Worm (Caenorhabditis elegans) whole organism, L1 larva: Measurements from ENCODE around the gene Y55D9A.2.
A peak's percentile ranks its signal among the peaks of the same experiment; 100 is the strongest.

Experiments
- C04F5.9 ChIP-seq: sonication (generic microtip); optimal IDR thresholded peaks from 2 replicates; lab custom pipeline; 2016; ENCODE audit warnings: missing genetic modification characterization, missing compliant biosample characterization
- C16A3.4 ChIP-seq: fragments of 150-350 bp; optimal IDR thresholded peaks from 2 replicates; lab custom pipeline; 2014; ENCODE audit warnings: missing biosample characterization, missing genetic modification characterization
- C34B4.2 ChIP-seq: sonication (generic microtip); optimal IDR thresholded peaks from 2 replicates; lab custom pipeline; 2017; ENCODE audit warnings: mild to moderate bottlenecking, missing genetic modification characterization, missing compliant biosample characterization
- Y116A8C.19 ChIP-seq: sonication (generic microtip); optimal IDR thresholded peaks from 2 replicates; lab custom pipeline; 2016; ENCODE audit warnings: missing compliant biosample characterization, missing genetic modification characterization, borderline replicate concordance
- aha-1 ChIP-seq: fragments of 150-350 bp; optimal IDR thresholded peaks from 2 replicates; lab custom pipeline; 2014; ENCODE audit warnings: missing biosample characterization, missing genetic modification characterization
- alr-1 ChIP-seq: fragments of 200-800 bp; sonication (Bioruptor generic); optimal IDR thresholded peaks from 2 replicates; lab custom pipeline; 2018; ENCODE audit warnings: borderline replicate concordance, mild to moderate bottlenecking, missing genetic modification characterization, missing compliant biosample characterization
- aly-2 ChIP-seq: fragments of 150-350 bp; optimal IDR thresholded peaks from 2 replicates; lab custom pipeline; 2014; ENCODE audit warnings: missing biosample characterization, missing genetic modification characterization
- ama-1 ChIP-seq: fragments of 150-350 bp; optimal IDR thresholded peaks from 2 replicates; lab custom pipeline; 2014
- blmp-1 ChIP-seq: fragments of 150-350 bp; optimal IDR thresholded peaks from 2 replicates; lab custom pipeline; 2014; ENCODE audit warnings: missing biosample characterization, missing genetic modification characterization
- ceh-63 ChIP-seq: fragments of 200-800 bp; sonication (Bioruptor generic); optimal IDR thresholded peaks from 2 replicates; lab custom pipeline; 2018; ENCODE audit warnings: mild to moderate bottlenecking, missing genetic modification characterization, missing compliant biosample characterization
- ceh-8 ChIP-seq: fragments of 200-800 bp; sonication (Bioruptor generic); optimal IDR thresholded peaks from 2 replicates; lab custom pipeline; 2018; ENCODE audit warnings: mild to moderate bottlenecking, missing genetic modification characterization, moderate library complexity, missing compliant biosample characterization
- ceh-82 ChIP-seq, 3 experiments: fragments of 150-350 bp in 1 of 3; sonication (generic microtip) in 2 of 3; optimal IDR thresholded peaks; 2 replicates each; lab custom pipeline; 2014 to 2017; ENCODE audit warnings: missing biosample characterization in 3 of 3, missing genetic modification characterization in 3 of 3
- ceh-88 ChIP-seq: fragments of 200-800 bp; sonication (Bioruptor generic); IDR thresholded peaks from 2 replicates; pipeline ENCODE4 v1.3.6; 2022; ENCODE audit warnings: missing genetic modification characterization, missing compliant biosample characterization
- dpl-1 ChIP-seq, 3 experiments: fragments of 150-350 bp in 2 of 3; sonication (generic microtip) in 1 of 3; optimal IDR thresholded peaks; 2 replicates each; lab custom pipeline; 2014 to 2017; ENCODE audit warnings: missing biosample characterization in 3 of 3, missing genetic modification characterization in 3 of 3, missing genetic modification reagents in 3 of 3
- dsc-1 ChIP-seq: sonication (generic microtip); optimal IDR thresholded peaks from 2 replicates; lab custom pipeline; 2016; ENCODE audit warnings: mild to moderate bottlenecking, missing genetic modification characterization, missing compliant biosample characterization
- efl-1 ChIP-seq, 4 experiments: fragments of 150-350 bp; optimal IDR thresholded peaks in 3 of 4; peaks in 1 of 4; 1 replicate in 1 of 4; 2 replicates in 3 of 4; lab custom pipeline; 2014; ENCODE audit warnings: missing biosample characterization in 2 of 4, missing genetic modification characterization in 2 of 4, missing genetic modification reagents in 2 of 4
- egl-13 ChIP-seq: sonication (generic microtip); optimal IDR thresholded peaks from 2 replicates; lab custom pipeline; 2016; ENCODE audit warnings: missing genotype, missing genetic modification reagents, missing genetic modification characterization, missing compliant biosample characterization
- elt-2 ChIP-seq: sonication (generic microtip); optimal IDR thresholded peaks from 2 replicates; lab custom pipeline; 2016; ENCODE audit warnings: missing genetic modification characterization, mild to moderate bottlenecking, inconsistent platforms, missing compliant biosample characterization, missing genetic modification reagents
- elt-3 ChIP-seq, 6 experiments: fragments of 150-350 bp in 1 of 6; sonication (generic microtip); optimal IDR thresholded peaks; 2 replicates each; lab custom pipeline; 2017 to 2018; ENCODE audit warnings: missing biosample characterization in 6 of 6, missing genetic modification characterization in 6 of 6, inconsistent platforms in 1 of 6
- fkh-4 ChIP-seq: sonication (generic microtip); optimal IDR thresholded peaks from 2 replicates; lab custom pipeline; 2016; ENCODE audit warnings: missing compliant biosample characterization, missing genetic modification characterization, borderline replicate concordance
- fos-1 ChIP-seq: fragments of 150-350 bp; optimal IDR thresholded peaks from 2 replicates; lab custom pipeline; 2014; ENCODE audit warnings: missing biosample characterization, missing genetic modification characterization
- grh-1 ChIP-seq: fragments of 200-800 bp; sonication (Bioruptor generic); IDR thresholded peaks from 2 replicates; pipeline ENCODE4 v1.3.6; 2022; ENCODE audit warnings: missing genetic modification reagents, missing genetic modification characterization, missing compliant biosample characterization
- hpl-2 ChIP-seq: fragments of 150-350 bp; optimal IDR thresholded peaks from 2 replicates; lab custom pipeline; 2014; ENCODE audit warnings: missing biosample characterization, missing genetic modification reagents, missing genetic modification characterization
- irx-1 ChIP-seq: sonication (generic microtip); optimal IDR thresholded peaks from 2 replicates; lab custom pipeline; 2016; ENCODE audit warnings: missing genetic modification characterization, missing compliant biosample characterization
- isw-1 ChIP-seq: fragments of 200-800 bp; sonication (Bioruptor generic); IDR thresholded peaks from 2 replicates; pipeline ENCODE4 v1.3.6; 2022; ENCODE audit warnings: missing genetic modification characterization, missing compliant biosample characterization
- jun-1 ChIP-seq: fragments of 150-350 bp; optimal IDR thresholded peaks from 2 replicates; lab custom pipeline; 2014; ENCODE audit warnings: missing biosample characterization, missing genetic modification reagents, missing genetic modification characterization
- lin-13 ChIP-seq: fragments of 150-350 bp; optimal IDR thresholded peaks from 2 replicates; lab custom pipeline; 2014; ENCODE audit warnings: missing biosample characterization, missing genetic modification reagents, missing genetic modification characterization
- lin-15B ChIP-seq: fragments of 150-350 bp; sonication (generic microtip); optimal IDR thresholded peaks from 3 replicates; lab custom pipeline; 2014; ENCODE audit warnings: missing biosample characterization, missing genetic modification characterization
- lin-35 ChIP-seq, 2 experiments: fragments of 150-350 bp; optimal IDR thresholded peaks; 2 replicates each; lab custom pipeline; 2014; ENCODE audit warnings: missing biosample characterization in 2 of 2, missing genetic modification characterization in 2 of 2, missing genetic modification reagents in 2 of 2
- lir-3 ChIP-seq: sonication (generic microtip); optimal IDR thresholded peaks from 2 replicates; lab custom pipeline; 2016; ENCODE audit warnings: mild to moderate bottlenecking, missing genetic modification characterization, moderate library complexity, missing compliant biosample characterization; ENCODE audit not compliant: poor library complexity
- lsy-2 ChIP-seq, 2 experiments: fragments of 150-350 bp; optimal IDR thresholded peaks; 2 replicates each; lab custom pipeline; 2014; ENCODE audit warnings: missing biosample characterization in 2 of 2, missing genetic modification characterization in 2 of 2
- mab-9 ChIP-seq: fragments of 200-800 bp; sonication (Bioruptor generic); IDR thresholded peaks from 2 replicates; pipeline ENCODE4 v1.3.6; 2022; ENCODE audit warnings: missing genetic modification reagents, missing genetic modification characterization, missing compliant biosample characterization
- mef-2 ChIP-seq: fragments of 150-350 bp; optimal IDR thresholded peaks from 2 replicates; lab custom pipeline; 2014; ENCODE audit warnings: missing biosample characterization, missing genetic modification characterization
- nhr-12 ChIP-seq: sonication (generic microtip); optimal IDR thresholded peaks from 2 replicates; lab custom pipeline; 2017; ENCODE audit warnings: missing biosample characterization, missing genetic modification characterization
- nhr-20 ChIP-seq: sonication (generic microtip); optimal IDR thresholded peaks from 2 replicates; lab custom pipeline; 2016; ENCODE audit warnings: mild to moderate bottlenecking, missing genetic modification characterization, missing compliant biosample characterization
- nhr-237 ChIP-seq: fragments of 150-350 bp; optimal IDR thresholded peaks from 2 replicates; lab custom pipeline; 2014; ENCODE audit warnings: missing biosample characterization, missing genetic modification characterization
- nhr-28 ChIP-seq: fragments of 150-350 bp; optimal IDR thresholded peaks from 2 replicates; lab custom pipeline; 2014; ENCODE audit warnings: missing biosample characterization, missing genetic modification characterization
- nhr-47 ChIP-seq: sonication (generic microtip); optimal IDR thresholded peaks from 2 replicates; lab custom pipeline; 2016; ENCODE audit warnings: mild to moderate bottlenecking, missing genetic modification characterization, moderate library complexity, missing compliant biosample characterization
- nhr-76 ChIP-seq: sonication (generic microtip); optimal IDR thresholded peaks from 2 replicates; lab custom pipeline; 2017; ENCODE audit warnings: missing biosample characterization, missing genetic modification characterization
- nhr-84 ChIP-seq: sonication (generic microtip); optimal IDR thresholded peaks from 2 replicates; lab custom pipeline; 2017; ENCODE audit warnings: missing biosample characterization, missing genetic modification characterization
- nhr-90 ChIP-seq: sonication (generic microtip); optimal IDR thresholded peaks from 2 replicates; lab custom pipeline; 2016; ENCODE audit warnings: mild to moderate bottlenecking, missing genetic modification characterization, missing compliant biosample characterization; ENCODE audit not compliant: poor library complexity
- pqm-1 ChIP-seq: sonication (generic microtip); optimal IDR thresholded peaks from 3 replicates; lab custom pipeline; 2017; ENCODE audit warnings: missing biosample characterization, missing genetic modification characterization
- rnt-1 ChIP-seq: sonication (generic microtip); optimal IDR thresholded peaks from 2 replicates; lab custom pipeline; 2016; ENCODE audit warnings: mild to moderate bottlenecking, missing genetic modification characterization, moderate library complexity, missing compliant biosample characterization
- snu-23 ChIP-seq: sonication (generic microtip); optimal IDR thresholded peaks from 2 replicates; lab custom pipeline; 2016; ENCODE audit warnings: missing genetic modification characterization, missing compliant biosample characterization
- sox-4 ChIP-seq: sonication (generic microtip); optimal IDR thresholded peaks from 2 replicates; lab custom pipeline; 2016; ENCODE audit warnings: missing genetic modification characterization, missing compliant biosample characterization
- swsn-7 ChIP-seq: sonication (generic microtip); optimal IDR thresholded peaks from 2 replicates; lab custom pipeline; 2016; ENCODE audit warnings: missing genetic modification characterization, missing compliant biosample characterization
- tbx-2 ChIP-seq: sonication (generic microtip); optimal IDR thresholded peaks from 2 replicates; lab custom pipeline; 2016; ENCODE audit warnings: missing genetic modification characterization, missing compliant biosample characterization
- tlp-1 ChIP-seq: fragments of 150-350 bp; optimal IDR thresholded peaks from 2 replicates; lab custom pipeline; 2014; ENCODE audit warnings: missing biosample characterization, missing genetic modification characterization
- unc-130 ChIP-seq: fragments of 150-350 bp; optimal IDR thresholded peaks from 2 replicates; lab custom pipeline; 2017; ENCODE audit warnings: missing biosample characterization, missing genetic modification characterization, inconsistent platforms
- unc-30 ChIP-seq: sonication (generic microtip); optimal IDR thresholded peaks from 2 replicates; lab custom pipeline; 2017; ENCODE audit warnings: missing biosample characterization, missing genetic modification characterization
- unc-86 ChIP-seq: sonication (generic microtip); optimal IDR thresholded peaks from 2 replicates; lab custom pipeline; 2016; ENCODE audit warnings: missing genetic modification characterization, missing compliant biosample characterization
- xbp-1 ChIP-seq: sonication (generic microtip); optimal IDR thresholded peaks from 2 replicates; lab custom pipeline; 2016; ENCODE audit warnings: missing genetic modification characterization, missing compliant biosample characterization
- zip-4 ChIP-seq: fragments of 200-800 bp; sonication (Bioruptor generic); optimal IDR thresholded peaks from 2 replicates; lab custom pipeline; 2018; ENCODE audit warnings: mild to moderate bottlenecking, missing genetic modification characterization, moderate library complexity, missing compliant biosample characterization
- ztf-4 ChIP-seq: fragments of 150-350 bp; optimal IDR thresholded peaks from 2 replicates; lab custom pipeline; 2014; ENCODE audit warnings: missing biosample characterization, missing genetic modification characterization

Y55D9A.2 gene

ce11 chrIV:12605401-12605800 lies at the start of gene Y55D9A.2:
Gene Y55D9A.2 (minus strand): TSS chrIV:12605431.
- TF ChIP-seq mab-9 (GFP tag; lab: Robert Waterston, UW): no peak
- no peak for TF ChIP-seq blmp-1 (tag; lab: Kevin White, UChicago)
- peak in 1 of 3 experiments; percentile 23 for TF ChIP-seq ceh-82 (tag; optimal IDR thresholded peaks at IDR 0.05; lab: Kevin White, UChicago)
- TF ChIP-seq fos-1 (tag; lab: Kevin White, UChicago): no peak
- no peak for TF ChIP-seq egl-13 (tag; lab: Kevin White, UChicago)
- TF ChIP-seq ztf-4 (tag; lab: Kevin White, UChicago): no peak
- peak; percentile 52 to 71 for TF ChIP-seq lsy-2 (tag; optimal IDR thresholded peaks at IDR 0.05; lab: Kevin White, UChicago)
- no peak for TF ChIP-seq aha-1 (tag; lab: Kevin White, UChicago)
- TF ChIP-seq rnt-1 (tag; lab: Kevin White, UChicago): no peak
- TF ChIP-seq C34B4.2 (tag; lab: Kevin White, UChicago): no peak
- no peak for TF ChIP-seq elt-2 (tag; lab: Kevin White, UChicago)
- no peak for TF ChIP-seq lin-13 (GFP tag; lab: Kevin White, UChicago)
- TF ChIP-seq pqm-1 (tag; lab: Kevin White, UChicago): no peak
- TF ChIP-seq irx-1 (tag; lab: Kevin White, UChicago): no peak
- TF ChIP-seq ceh-8 (GFP tag; lab: Kevin White, UChicago): no peak
- no peak for TF ChIP-seq ama-1 (lab: Kevin White, UChicago)
- peak; percentile 34 for TF ChIP-seq swsn-7
- no peak for TF ChIP-seq lir-3
- peak; percentile 46 for TF ChIP-seq nhr-90 (tag; lab: Kevin White, UChicago)
- no peak for TF ChIP-seq hpl-2 (GFP tag; lab: Kevin White, UChicago)
- TF ChIP-seq nhr-47 (tag; lab: Kevin White, UChicago): no peak
- no peak for TF ChIP-seq isw-1
- TF ChIP-seq jun-1: no peak
- no peak for TF ChIP-seq nhr-84 (tag; lab: Kevin White, UChicago)
- TF ChIP-seq tbx-2: peak; percentile 45
- peak; percentile 19 to 62 (median 27) for TF ChIP-seq dpl-1 (GFP tag; optimal IDR thresholded peaks at IDR 0.05; lab: Kevin White, UChicago)
- TF ChIP-seq nhr-76 (tag; lab: Kevin White, UChicago): no peak
- no peak for TF ChIP-seq Y116A8C.19 (tag; lab: Kevin White, UChicago)
- peak; percentile 48 to 52 for TF ChIP-seq efl-1 (optimal IDR thresholded peaks at IDR 0.05; lab: Kevin White, UChicago)
- peak; percentile 57 to 89 for TF ChIP-seq efl-1 (GFP tag; optimal IDR thresholded peaks at IDR 0.05 in 1 of 2; lab: Kevin White, UChicago)
- peak; percentile 64 for TF ChIP-seq snu-23 (GFP tag; lab: Kevin White, UChicago)
- peak; percentile 55 for TF ChIP-seq lin-15B (tag; lab: Kevin White, UChicago)
- TF ChIP-seq C04F5.9 (tag; lab: Kevin White, UChicago): no peak
- peak; percentile 56 for TF ChIP-seq xbp-1 (tag; lab: Kevin White, UChicago)
- TF ChIP-seq nhr-28 (tag; lab: Kevin White, UChicago): no peak
- TF ChIP-seq nhr-12 (tag; lab: Kevin White, UChicago): no peak
- no peak for TF ChIP-seq zip-4 (GFP tag; lab: Kevin White, UChicago)
- TF ChIP-seq aly-2: peak; percentile 75
- no peak for TF ChIP-seq tlp-1 (tag; lab: Kevin White, UChicago)
- TF ChIP-seq ceh-63 (GFP tag; lab: Kevin White, UChicago): no peak
- peak; percentile 37 to 47 for TF ChIP-seq lin-35 (GFP tag; optimal IDR thresholded peaks at IDR 0.05; lab: Kevin White, UChicago)
- TF ChIP-seq grh-1 (GFP tag; lab: Robert Waterston, UW): no peak
- TF ChIP-seq unc-130 (tag; lab: Kevin White, UChicago): no peak
- no peak for TF ChIP-seq unc-30 (tag; lab: Kevin White, UChicago)
- no peak for TF ChIP-seq sox-4 (tag; lab: Kevin White, UChicago)
- no peak for TF ChIP-seq elt-3 (tag; optimal IDR thresholded peaks at IDR 0.05; lab: Kevin White, UChicago)
- no peak for TF ChIP-seq ceh-88 (GFP tag; lab: Robert Waterston, UW)
- TF ChIP-seq alr-1 (tag; lab: Kevin White, UChicago): no peak
- TF ChIP-seq C16A3.4 (tag; lab: Kevin White, UChicago): no peak
- no peak for TF ChIP-seq unc-86
- TF ChIP-seq mef-2: no peak
- TF ChIP-seq fkh-4 (tag; lab: Kevin White, UChicago): no peak
- TF ChIP-seq nhr-237 (tag; lab: Kevin White, UChicago): no peak
- no peak for TF ChIP-seq dsc-1 (tag; lab: Kevin White, UChicago)
- TF ChIP-seq nhr-20 (tag; lab: Kevin White, UChicago): peak; percentile 17
